Worm (Caenorhabditis elegans) whole organism, L3 larva: ENCODE results near the gene Y75B8A.13.

ENCODE experiments used
- ama-1 ChIP-seq: fragments of 150-350 bp; optimal IDR thresholded peaks from 2 replicates; lab custom pipeline; 2018
- ceh-82 ChIP-seq: fragments of 150-350 bp; optimal IDR thresholded peaks from 2 replicates; lab custom pipeline; 2014; ENCODE audit warnings: missing biosample characterization, missing genetic modification characterization
- mml-1 ChIP-seq: fragments of 150-350 bp; sonication (generic microtip); optimal IDR thresholded peaks from 3 replicates; lab custom pipeline; 2014; ENCODE audit warnings: missing biosample characterization, missing genetic modification characterization
- nhr-11 ChIP-seq: fragments of 150-350 bp; optimal IDR thresholded peaks from 2 replicates; lab custom pipeline; 2014; ENCODE audit warnings: missing biosample characterization, missing genetic modification characterization
- nhr-12 ChIP-seq: fragments of 150-350 bp; optimal IDR thresholded peaks from 2 replicates; lab custom pipeline; 2014; ENCODE audit warnings: missing biosample characterization, missing genetic modification characterization
- nhr-67 ChIP-seq: fragments of 150-350 bp; optimal IDR thresholded peaks from 2 replicates; lab custom pipeline; 2014; ENCODE audit warnings: missing biosample characterization, missing genetic modification characterization
- pha-4 ChIP-seq: fragments of 150-350 bp; optimal IDR thresholded peaks from 2 replicates; lab custom pipeline; 2014; ENCODE audit warnings: missing biosample characterization, missing genetic modification reagents, missing genetic modification characterization
- unc-62 ChIP-seq: fragments of 150-350 bp; sonication (generic microtip); optimal IDR thresholded peaks from 4 replicates; lab custom pipeline; 2014; ENCODE audit warnings: missing biosample characterization, missing genetic modification reagents, missing genetic modification characterization

DNA sequence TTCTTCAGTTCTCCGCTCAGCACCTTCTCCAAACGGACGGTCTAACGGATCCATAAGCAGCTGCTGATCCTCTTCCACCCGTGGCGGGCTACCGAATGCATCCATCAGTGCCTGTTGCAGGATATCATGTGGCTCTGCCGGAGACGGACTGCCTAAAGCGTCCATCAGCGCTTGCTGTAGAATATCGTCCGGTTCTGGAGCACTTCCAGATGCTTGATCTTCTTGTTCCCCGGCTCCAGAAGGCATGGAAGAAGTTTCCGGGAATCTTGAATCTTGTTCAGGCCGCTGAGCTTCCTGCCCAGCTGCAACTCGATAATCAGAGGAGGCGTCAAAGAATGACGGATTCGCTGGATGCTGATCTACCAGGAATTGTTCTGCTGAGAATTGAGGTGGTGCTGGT lies 10.2 kb downstream of the Y75B8A.13 start:
- TF ChIP-seq mml-1 (tag; lab: Kevin White, UChicago): no peak
- no peak for TF ChIP-seq nhr-12 (tag; lab: Kevin White, UChicago)
- TF ChIP-seq nhr-11 (tag; lab: Kevin White, UChicago): no peak
- TF ChIP-seq ama-1: no peak
- no peak for TF ChIP-seq unc-62 (GFP tag; lab: Kevin White, UChicago)
- TF ChIP-seq nhr-67: no peak
- TF ChIP-seq ceh-82 (tag; lab: Kevin White, UChicago): no peak
- TF ChIP-seq pha-4 (tag; lab: Kevin White, UChicago): no peak
